Fruit fly (Drosophila melanogaster): ENCODE measurements around the gene COX7A.

Gene COX7A

DNA sequence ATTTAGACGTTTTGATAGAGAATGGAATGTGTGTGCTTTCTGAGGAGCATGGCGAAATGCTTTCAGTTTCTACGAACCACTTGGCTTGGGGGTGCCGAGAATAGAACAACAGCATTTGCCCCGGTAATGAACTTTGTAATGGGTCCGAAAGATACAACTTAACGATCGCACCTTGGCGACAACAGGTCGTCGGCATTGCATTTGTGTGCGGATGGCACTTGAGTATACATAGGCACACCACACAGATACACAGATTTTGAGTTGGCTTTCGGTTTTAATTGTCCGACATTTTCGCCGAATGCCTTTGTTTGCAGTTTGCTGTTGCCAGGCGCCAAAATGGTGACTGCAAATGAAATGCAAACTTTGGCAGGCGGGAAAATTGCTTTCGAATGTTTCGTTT is 13.2 kb upstream of the COX7A start:
- TF ChIP-seq Kr (GFP tag; optimal IDR thresholded peaks at IDR 0.05) (no peak), en (GFP tag; optimal IDR thresholded peaks at IDR 0.05) (no peak), CG34376 (GFP tag; optimal IDR thresholded peaks at IDR 0.05) (peak; percentile 22), cg (GFP tag; optimal IDR thresholded peaks at IDR 0.05) (peak; percentile 3), CG13624 (GFP tag; optimal IDR thresholded peaks at IDR 0.05) (no peak), CG2199 (GFP tag; IDR thresholded peaks at IDR 0.05) (0 out of 3 replicates have a peak, but pooled peaks have one; percentile 6), NC2α (GFP tag; optimal IDR thresholded peaks at IDR 0.05) (no peak), ranshi (GFP tag; IDR thresholded peaks at IDR 0.05) (no peak), chinmo (GFP tag; IDR thresholded peaks at IDR 0.05; ENCODE audit: partially characterized antibody) (peak; percentile 52; the same call in 1 of the 4 replicates), sd (tag; optimal IDR thresholded peaks at IDR 0.05) (no peak), gsb (GFP tag; IDR thresholded peaks at IDR 0.05) (no peak), jing (GFP tag; optimal IDR thresholded peaks at IDR 0.05) (no peak), Hr78 (GFP tag; optimal IDR thresholded peaks at IDR 0.05) (peak in 1 of 2 experiments; percentile 31), chm (GFP tag; IDR thresholded peaks at IDR 0.05) (0 out of 2 replicates have a peak, but pooled peaks have one; percentile 10), CG17385 (GFP tag; optimal IDR thresholded peaks at IDR 0.05) (no peak), CG8290 (GFP tag; optimal IDR thresholded peaks at IDR 0.05) (no peak), CG8290 (tag; optimal IDR thresholded peaks at IDR 0.05) (peak in 1 of 2 experiments; percentile 34)

DNA sequence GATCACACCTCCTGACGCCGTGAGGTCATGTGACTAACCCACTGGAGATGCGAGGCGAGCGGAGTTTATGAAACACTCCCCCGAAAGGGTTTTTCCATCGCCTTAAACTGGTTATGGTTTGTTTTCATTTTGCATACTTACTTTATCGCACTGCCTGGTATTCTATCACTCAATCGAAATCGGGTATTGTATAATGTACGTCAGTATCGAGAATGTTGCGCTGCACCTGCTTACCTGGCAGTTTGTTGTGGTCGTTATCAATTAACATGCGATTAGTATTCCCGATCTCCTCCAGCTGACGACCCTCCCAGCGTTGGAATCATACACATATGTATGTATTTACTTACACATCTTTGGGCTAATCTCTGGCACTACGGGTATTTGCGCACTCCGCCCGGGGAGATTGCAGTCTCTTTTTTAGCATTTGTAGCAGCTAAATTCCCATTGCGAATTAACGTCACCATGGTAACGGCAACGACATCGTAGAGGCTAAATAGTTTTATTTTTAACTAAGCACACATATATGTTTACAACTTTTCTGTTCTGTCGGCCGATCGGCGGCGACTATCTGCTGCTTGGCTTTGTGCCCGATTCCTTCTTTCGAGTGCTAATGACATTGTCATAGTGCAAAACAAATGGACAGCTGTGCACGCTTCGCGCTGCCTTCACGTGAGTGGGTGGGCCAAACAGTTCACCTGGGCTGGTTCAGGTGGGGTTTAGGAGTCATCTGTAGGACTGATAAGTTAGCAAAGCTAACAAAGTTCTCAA is 12.3 kb upstream of the COX7A start:
- TF ChIP-seq CG10543 (GFP tag; optimal IDR thresholded peaks at IDR 0.05) (peak; percentile 43), CG11093 (GFP tag; IDR thresholded peaks at IDR 0.05) (no peak), ash1 (GFP tag; optimal IDR thresholded peaks at IDR 0.05) (no peak), CG9797 (GFP tag; optimal IDR thresholded peaks at IDR 0.05) (no peak), CG34376 (GFP tag; optimal IDR thresholded peaks at IDR 0.05) (peak; percentile 34), mirr (GFP tag; optimal IDR thresholded peaks at IDR 0.05) (peak; percentile 1), CG1233 (GFP tag; optimal IDR thresholded peaks at IDR 0.05) (peak; percentile 6), CG12769 (tag; optimal IDR thresholded peaks at IDR 0.05) (peak; percentile 51), CG2202 (tag; optimal IDR thresholded peaks at IDR 0.05) (no peak), Dref (GFP tag; IDR thresholded peaks at IDR 0.05) (no peak), B-H2 (GFP tag; optimal IDR thresholded peaks at IDR 0.05) (peak; percentile 15), br (optimal IDR thresholded peaks at IDR 0.05) (no peak), fd102C (GFP tag; optimal IDR thresholded peaks at IDR 0.05) (no peak), CG31441 (GFP tag; IDR thresholded peaks at IDR 0.05) (no peak), CG4404 (GFP tag; IDR thresholded peaks at IDR 0.05) (no peak), HmgZ (tag; optimal IDR thresholded peaks at IDR 0.05) (peak; percentile 6), CG4360 (GFP tag; IDR thresholded peaks at IDR 0.05) (0 out of 2 replicates have a peak, but pooled peaks have one; percentile 17), cwo (GFP tag; optimal IDR thresholded peaks at IDR 0.05) (peak; percentile 82), NfI (GFP tag; optimal IDR thresholded peaks at IDR 0.05) (peak; percentile 22), CG8290 (GFP tag; optimal IDR thresholded peaks at IDR 0.05) (no peak), CG8290 (tag; optimal IDR thresholded peaks at IDR 0.05) (peak in 1 of 2 experiments; percentile 41), CG31388 (GFP tag; optimal IDR thresholded peaks at IDR 0.05) (no peak), HLH3B (GFP tag; IDR thresholded peaks at IDR 0.05) (0 out of 2 replicates have a peak, but pooled peaks have one; percentile 4), lmd (GFP tag; IDR thresholded peaks at IDR 0.05) (0 out of 2 replicates have a peak, but pooled peaks have one; percentile 16), CG18599 (GFP tag; optimal IDR thresholded peaks at IDR 0.05) (peak; percentile 45), CG6765 (GFP tag; optimal IDR thresholded peaks at IDR 0.05) (peak; percentile 2), CG32532 (GFP tag; IDR thresholded peaks at IDR 0.05) (peak; percentile 7; the same call in 1 of the 2 replicates), YL-1 (GFP tag; optimal IDR thresholded peaks at IDR 0.05) (peak; percentile 3), chinmo (GFP tag; IDR thresholded peaks at IDR 0.05; ENCODE audit: partially characterized antibody) (0 out of 4 replicates have a peak, but pooled peaks have one; percentile 58), Ets65A (GFP tag) (no peak), Six4 (GFP tag; optimal IDR thresholded peaks at IDR 0.05) (no peak), fu2 (GFP tag; optimal IDR thresholded peaks at IDR 0.05) (no peak), sens (GFP tag) (peak; percentile 41), amos (GFP tag; IDR thresholded peaks at IDR 0.05; ENCODE audit: partially characterized antibody) (0 out of 2 replicates have a peak, but pooled peaks have one; percentile 8), CG7556 (GFP tag; optimal IDR thresholded peaks at IDR 0.05) (no peak)
